Fruit fly (Drosophila melanogaster): ENCODE results near the gene Psf2.

DNA sequence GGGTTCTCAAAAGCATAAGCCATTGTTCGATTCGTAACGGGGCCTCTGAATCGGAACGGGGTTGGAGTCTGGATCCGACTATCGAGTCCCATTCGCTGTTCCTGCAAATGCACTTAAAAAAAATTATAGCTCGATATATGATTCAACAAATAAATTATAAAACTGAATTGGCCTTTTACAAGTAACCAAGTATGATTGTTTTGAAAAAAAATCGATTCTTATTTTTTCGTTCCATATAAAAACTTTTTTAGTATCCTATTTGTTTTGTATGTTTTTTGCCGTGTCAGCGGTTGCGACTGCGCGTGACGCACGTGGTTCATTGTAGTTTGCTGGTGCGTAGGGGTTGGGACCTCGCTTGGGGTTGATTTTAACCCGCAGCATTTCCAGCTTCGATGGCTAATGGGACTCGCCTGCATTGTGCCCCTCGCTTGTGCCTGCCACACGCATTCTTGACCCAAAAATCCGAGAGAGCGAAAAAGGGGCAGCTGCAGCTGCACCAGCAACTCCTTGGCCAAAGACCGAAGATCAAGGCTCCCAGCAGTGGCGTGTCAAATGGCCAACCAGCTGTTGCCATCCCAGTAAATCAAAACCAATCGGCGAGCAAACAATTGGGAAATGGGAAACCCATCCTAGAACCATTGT lies 36.4 kb downstream of the Psf2 start:
- TF ChIP-seq CG6163 (GFP tag; IDR thresholded peaks at IDR 0.05) (peak; percentile 66), cyc (GFP tag; optimal IDR thresholded peaks at IDR 0.05) (peak; percentile 1), Sox102F (GFP tag; optimal IDR thresholded peaks at IDR 0.05) (peak; percentile 34), spab (GFP tag; optimal IDR thresholded peaks at IDR 0.05) (peak; percentile 3)
